Fruit fly (Drosophila melanogaster) whole organism, embryonic: ENCODE data around the gene CG11454.

ENCODE experiments used
- BEAF-32 ChIP-seq: fragments of 200-800 bp; sonication (Bioruptor generic); optimal IDR thresholded peaks from 3 replicates; lab custom pipeline; 2017; ENCODE audit warnings: missing biosample characterization, missing genetic modification characterization, mild to moderate bottlenecking, moderate library complexity, missing genetic modification reagents
- CG11398 ChIP-seq: fragments of 200-800 bp; sonication (Bioruptor generic); optimal IDR thresholded peaks from 2 replicates; lab custom pipeline; 2016; ENCODE audit warnings: missing biosample characterization, missing genetic modification characterization
- CG12769 ChIP-seq: fragments of 200-800 bp; sonication (Bioruptor generic); optimal IDR thresholded peaks from 2 replicates; lab custom pipeline; 2019; ENCODE audit warnings: missing biosample characterization, mild to moderate bottlenecking, missing genetic modification characterization, moderate library complexity
- CG13424 ChIP-seq: fragments of 200-800 bp; sonication (Bioruptor generic); optimal IDR thresholded peaks from 2 replicates; lab custom pipeline; 2019; ENCODE audit warnings: missing biosample characterization, mild to moderate bottlenecking, missing genetic modification characterization, moderate library complexity
- CG14965 ChIP-seq: fragments of 200-800 bp; sonication (Bioruptor generic); optimal IDR thresholded peaks from 2 replicates; lab custom pipeline; 2016; ENCODE audit warnings: missing biosample characterization, missing genetic modification characterization, borderline replicate concordance
- CG15011 ChIP-seq: fragments of 200-800 bp; sonication (Bioruptor generic); optimal IDR thresholded peaks from 3 replicates; lab custom pipeline; 2018; ENCODE audit warnings: missing biosample characterization, mild to moderate bottlenecking, missing genetic modification characterization
- CG15601 ChIP-seq: fragments of 200-800 bp; sonication (Bioruptor generic); optimal IDR thresholded peaks from 3 replicates; lab custom pipeline; 2019; ENCODE audit warnings: missing biosample characterization, mild to moderate bottlenecking, missing genetic modification characterization, moderate library complexity
- CG16863 ChIP-seq: fragments of 200-800 bp; sonication (Bioruptor generic); optimal IDR thresholded peaks from 3 replicates; lab custom pipeline; 2016; ENCODE audit warnings: missing biosample characterization, missing genetic modification characterization
- CG17186 ChIP-seq: fragments of 200-800 bp; sonication (Bioruptor generic); optimal IDR thresholded peaks from 3 replicates; lab custom pipeline; 2017; ENCODE audit warnings: missing biosample characterization, missing genetic modification reagents, missing genetic modification characterization
- CG17328 ChIP-seq: fragments of 200-800 bp; sonication (Bioruptor generic); IDR thresholded peaks from 2 replicates; pipeline ENCODE4 v1.3.6; 2022; ENCODE audit warnings: missing biosample characterization, missing genetic modification characterization
- CG18764 ChIP-seq: fragments of 200-800 bp; sonication (Bioruptor generic); optimal IDR thresholded peaks from 3 replicates; lab custom pipeline; 2016; ENCODE audit warnings: missing biosample characterization, missing genetic modification characterization
- CG2678 ChIP-seq: fragments of 200-800 bp; sonication (Bioruptor generic); optimal IDR thresholded peaks from 3 replicates; lab custom pipeline; 2019; ENCODE audit warnings: missing biosample characterization, mild to moderate bottlenecking, missing genetic modification characterization, moderate library complexity
- CG31224 ChIP-seq: fragments of 200-800 bp; sonication (Bioruptor generic); IDR thresholded peaks from 2 replicates; pipeline ENCODE4 v1.3.6; 2022; ENCODE audit warnings: missing biosample characterization, missing genetic modification characterization
- CG31441 ChIP-seq: fragments of 200-800 bp; sonication (Bioruptor generic); IDR thresholded peaks from 2 replicates; pipeline ENCODE4 v1.3.6; 2022; ENCODE audit warnings: missing biosample characterization, missing genetic modification characterization
- CG3407 ChIP-seq: fragments of 200-800 bp; sonication (Bioruptor generic); optimal IDR thresholded peaks from 2 replicates; lab custom pipeline; 2018; ENCODE audit warnings: missing biosample characterization, mild to moderate bottlenecking, missing genetic modification characterization
- HHEX ChIP-seq: fragments of 200-800 bp; sonication (Bioruptor generic); optimal IDR thresholded peaks from 3 replicates; lab custom pipeline; 2017; ENCODE audit warnings: missing biosample characterization, mild to moderate bottlenecking, missing genetic modification characterization, missing genetic modification reagents
- HLH54F ChIP-seq: fragments of 200-800 bp; sonication (Bioruptor generic); optimal IDR thresholded peaks from 3 replicates; lab custom pipeline; 2016; ENCODE audit warnings: missing biosample characterization, missing genetic modification characterization
- Mad ChIP-seq: fragments of 200-800 bp; sonication (Bioruptor generic); optimal IDR thresholded peaks from 2 replicates; lab custom pipeline; 2016; ENCODE audit warnings: missing biosample characterization, missing genetic modification characterization
- Med ChIP-seq: fragments of 200-800 bp; sonication (Bioruptor generic); peaks from one replicate; lab custom pipeline; 2016; ENCODE audit warnings: missing biosample characterization, missing genetic modification characterization, mild to moderate bottlenecking, inconsistent platforms, moderate library complexity
- Meics ChIP-seq: fragments of 200-800 bp; sonication (Bioruptor generic); optimal IDR thresholded peaks from 2 replicates; lab custom pipeline; 2017; ENCODE audit warnings: missing biosample characterization, mild to moderate bottlenecking, missing genetic modification characterization
- Trl ChIP-seq, 3 experiments: fragments of >200 bp in 2 of 3; fragments of 200-800 bp in 1 of 3; sonication (Bioruptor generic) in 1 of 3; optimal IDR thresholded peaks; 2 replicates in 1 of 3; 3 replicates in 2 of 3; lab custom pipeline; 2016 to 2017; ENCODE audit warnings: missing biosample characterization in 1 of 3, missing genetic modification characterization in 1 of 3
- Vsx1 ChIP-seq: fragments of 200-800 bp; sonication (Bioruptor generic); optimal IDR thresholded peaks from 2 replicates; lab custom pipeline; 2017; ENCODE audit warnings: missing biosample characterization, mild to moderate bottlenecking, missing genetic modification characterization, missing genetic modification reagents
- aop ChIP-seq: fragments of 200-800 bp; sonication (Bioruptor generic); IDR thresholded peaks from 2 replicates; pipeline ENCODE4 v1.3.6; 2022; ENCODE audit warnings: missing biosample characterization, missing genetic modification characterization
- bsh ChIP-seq, 2 experiments: fragments of 200-800 bp; sonication (Bioruptor generic); optimal IDR thresholded peaks; 2 replicates each; lab custom pipeline; 2017 to 2018; ENCODE audit warnings: mild to moderate bottlenecking in 2 of 2, missing biosample characterization in 2 of 2, missing genetic modification characterization in 2 of 2, moderate library complexity in 1 of 2
- fd102C ChIP-seq: fragments of 200-800 bp; sonication (Bioruptor generic); optimal IDR thresholded peaks from 2 replicates; lab custom pipeline; 2018; ENCODE audit warnings: missing biosample characterization, mild to moderate bottlenecking, missing genetic modification characterization, moderate library complexity
- gcm ChIP-seq: fragments of 200-800 bp; sonication (Bioruptor generic); optimal IDR thresholded peaks from 2 replicates; lab custom pipeline; 2019; ENCODE audit warnings: missing biosample characterization, mild to moderate bottlenecking, missing genetic modification characterization, moderate library complexity
- mam ChIP-seq: fragments of 200-800 bp; sonication (Bioruptor generic); optimal IDR thresholded peaks from 3 replicates; lab custom pipeline; 2016; ENCODE audit warnings: missing biosample characterization, missing genetic modification characterization
- nau ChIP-seq: fragments of 200-800 bp; sonication (Bioruptor generic); optimal IDR thresholded peaks from 3 replicates; lab custom pipeline; 2017; ENCODE audit warnings: missing biosample characterization, mild to moderate bottlenecking, missing genetic modification characterization, missing genetic modification reagents
- nerfin-2 ChIP-seq: fragments of 200-800 bp; sonication (Bioruptor generic); IDR thresholded peaks from 2 replicates; pipeline ENCODE4 v1.3.6; 2022; ENCODE audit warnings: missing biosample characterization, missing genetic modification characterization; ENCODE audit not compliant: partially characterized antibody
- nom ChIP-seq: fragments of 200-800 bp; sonication (Bioruptor generic); optimal IDR thresholded peaks from 2 replicates; lab custom pipeline; 2017; ENCODE audit warnings: missing biosample characterization, missing genetic modification characterization, mild to moderate bottlenecking, moderate library complexity, missing genetic modification reagents
- odd ChIP-seq: fragments of 200-800 bp; sonication (Bioruptor generic); optimal IDR thresholded peaks from 2 replicates; lab custom pipeline; 2017; ENCODE audit warnings: missing biosample characterization, mild to moderate bottlenecking, missing genetic modification characterization
- onecut ChIP-seq: fragments of 200-800 bp; sonication (Bioruptor generic); IDR thresholded peaks from 2 replicates; pipeline ENCODE4 v1.3.6; 2022; ENCODE audit warnings: missing biosample characterization, missing genetic modification characterization
- otp ChIP-seq: fragments of 200-800 bp; sonication (Bioruptor generic); IDR thresholded peaks from 3 replicates; pipeline ENCODE4, ENCODE4 v1.3.6; 2022; ENCODE audit warnings: missing biosample characterization, missing genetic modification characterization
- p53 ChIP-seq: fragments of 200-800 bp; sonication (Bioruptor generic); optimal IDR thresholded peaks from 2 replicates; lab custom pipeline; 2016; ENCODE audit warnings: missing biosample characterization, missing genetic modification characterization
- pan ChIP-seq, 4 experiments: fragments of >200 bp in 3 of 4; fragments of 200-800 bp in 1 of 4; sonication (Bioruptor generic) in 1 of 4; optimal IDR thresholded peaks in 3 of 4; IDR thresholded peaks in 1 of 4; 2 replicates each; pipeline versions ENCODE4 v1.3.6 to Lab custom; 2017 to 2022; ENCODE audit warnings: missing biosample characterization in 2 of 4, missing genetic modification characterization in 2 of 4, mixed read lengths in 1 of 4
- peb ChIP-seq: fragments of 200-800 bp; sonication (Bioruptor generic); IDR thresholded peaks from 2 replicates; pipeline ENCODE4 v1.3.6; 2022; ENCODE audit warnings: missing biosample characterization, missing genetic modification characterization
- pita ChIP-seq: fragments of 200-800 bp; sonication (Bioruptor generic); optimal IDR thresholded peaks from 2 replicates; lab custom pipeline; 2017; ENCODE audit warnings: missing biosample characterization, mild to moderate bottlenecking, missing genetic modification characterization
- pzg ChIP-seq: fragments of 200-800 bp; sonication (Bioruptor generic); optimal IDR thresholded peaks from 3 replicates; lab custom pipeline; 2018; ENCODE audit warnings: missing biosample characterization, mild to moderate bottlenecking, missing genetic modification characterization, moderate library complexity
- sob ChIP-seq: fragments of 200-800 bp; sonication (Bioruptor generic); IDR thresholded peaks from 2 replicates; pipeline ENCODE4 v1.3.6; 2022; ENCODE audit warnings: missing biosample characterization, missing genetic modification characterization
- stwl ChIP-seq: fragments of 200-800 bp; sonication (Bioruptor generic); optimal IDR thresholded peaks from 3 replicates; lab custom pipeline; 2018; ENCODE audit warnings: missing biosample characterization, mild to moderate bottlenecking, missing genetic modification characterization, moderate library complexity
- tll ChIP-seq, 2 experiments: fragments of 200-800 bp in 1 of 2; fragments of >200 bp in 1 of 2; sonication (Bioruptor generic) in 1 of 2; optimal IDR thresholded peaks; 2 replicates each; lab custom pipeline; 2017 to 2019; ENCODE audit warnings: missing biosample characterization in 2 of 2, missing genetic modification characterization in 2 of 2, mild to moderate bottlenecking in 1 of 2, moderate library complexity in 1 of 2
- zen ChIP-seq: fragments of 200-800 bp; sonication (Bioruptor generic); optimal IDR thresholded peaks from 3 replicates; lab custom pipeline; 2018; ENCODE audit warnings: missing biosample characterization, mild to moderate bottlenecking, missing genetic modification characterization, moderate library complexity

Gene CG11454

dm6 chr2L:107476-108436 is 35.4 kb upstream of the CG11454 start (continued):
- TF ChIP-seq tll (GFP tag; optimal IDR thresholded peaks at IDR 0.05; lab: Kevin White, UChicago), result no peak
- TF ChIP-seq Mad (GFP tag; lab: Kevin White, UChicago), result no peak
- TF ChIP-seq HHEX (GFP tag; lab: Kevin White, UChicago), result peak; percentile 8
- no peak for TF ChIP-seq CG11398 (GFP tag; lab: Kevin White, UChicago)
- no peak for TF ChIP-seq peb (GFP tag; lab: Robert Waterston, UW)
- TF ChIP-seq Med (GFP tag; lab: Kevin White, UChicago), result peak; percentile 79
- TF ChIP-seq pzg (GFP tag; lab: Kevin White, UChicago), result peak; percentile 63
- no peak for TF ChIP-seq odd (GFP tag; lab: Kevin White, UChicago)
- no peak for TF ChIP-seq nau
- no peak for TF ChIP-seq pan (optimal IDR thresholded peaks at IDR 0.05; lab: Kevin White, UChicago)
- TF ChIP-seq pan (GFP tag; optimal IDR thresholded peaks at IDR 0.05 in 1 of 2, IDR thresholded peaks at IDR 0.05 in 1 of 2), result no peak
- TF ChIP-seq Vsx1, result peak; percentile 31
- TF ChIP-seq onecut (GFP tag; lab: Robert Waterston, UW), result no peak
- TF ChIP-seq otp (GFP tag; lab: Robert Waterston, UW), result peak; percentile 45; the same call in 1 of the 3 replicates
- no peak for TF ChIP-seq aop (GFP tag; lab: Robert Waterston, UW)
- no peak for TF ChIP-seq CG17186 (GFP tag; lab: Kevin White, UChicago)
- TF ChIP-seq CG15601 (tag; lab: Kevin White, UChicago), result peak; percentile 17
- no peak for TF ChIP-seq mam (GFP tag; lab: Kevin White, UChicago)
- TF ChIP-seq gcm (GFP tag; lab: Kevin White, UChicago), result peak; percentile 59
- TF ChIP-seq bsh (GFP tag; optimal IDR thresholded peaks at IDR 0.05; lab: Kevin White, UChicago), result no peak
- peak; percentile 43; the same call in 1 of the 2 replicates for TF ChIP-seq sob (GFP tag; lab: Robert Waterston, UW)
- TF ChIP-seq CG31441 (GFP tag; lab: Robert Waterston, UW), result no peak; the same call in 1 of the 2 replicates
- peak; percentile 46 for TF ChIP-seq stwl
- peak; percentile 87 to 95 for TF ChIP-seq Trl (optimal IDR thresholded peaks at IDR 0.05; lab: Kevin White, UChicago)
- no peak for TF ChIP-seq Trl (GFP tag; optimal IDR thresholded peaks at IDR 0.05; lab: Kevin White, UChicago)
- TF ChIP-seq CG13424, result peak; percentile 0
- TF ChIP-seq pita (GFP tag; lab: Kevin White, UChicago), result peak; percentile 27
- TF ChIP-seq CG15011, result no peak
- TF ChIP-seq CG16863, result no peak
- TF ChIP-seq p53 (GFP tag; lab: Kevin White, UChicago), result no peak
- TF ChIP-seq CG14965 (GFP tag; lab: Kevin White, UChicago), result no peak
- no peak for TF ChIP-seq CG3407
- TF ChIP-seq CG18764, result no peak
- TF ChIP-seq CG17328 (GFP tag; lab: Robert Waterston, UW), result no peak
- peak; percentile 63 for TF ChIP-seq nom
- no peak for TF ChIP-seq Meics
- peak; percentile 43 for TF ChIP-seq CG12769
- TF ChIP-seq fd102C, result no peak
- TF ChIP-seq HLH54F, result no peak
- no peak for TF ChIP-seq zen
- no peak for TF ChIP-seq nerfin-2 (GFP tag; lab: Robert Waterston, UW)
- no peak for TF ChIP-seq CG2678 (tag; lab: Kevin White, UChicago)
- TF ChIP-seq BEAF-32 (GFP tag; lab: Kevin White, UChicago), result peak; percentile 17
- no peak for TF ChIP-seq CG31224 (GFP tag; lab: Robert Waterston, UW)
